Worm (Caenorhabditis elegans) whole organism, L4 larva: Measurements from ENCODE around the gene fubl-3.
A peak's percentile ranks its signal among the peaks of the same experiment; 100 is the strongest.

Source experiments
- F37D6.2 ChIP-seq: sonication (generic microtip); optimal IDR thresholded peaks from 2 replicates; lab custom pipeline; 2016; ENCODE audit warnings: mild to moderate bottlenecking, missing genetic modification characterization, missing compliant biosample characterization
- T20F7.1 ChIP-seq: fragments of 200-800 bp; sonication (Bioruptor generic); optimal IDR thresholded peaks from 2 replicates; lab custom pipeline; 2018; ENCODE audit warnings: mild to moderate bottlenecking, missing genetic modification characterization, missing compliant biosample characterization
- Y5F2A.4 ChIP-seq: fragments of 200-800 bp; sonication (Bioruptor generic); optimal IDR thresholded peaks from 2 replicates; lab custom pipeline; 2018; ENCODE audit warnings: mild to moderate bottlenecking, missing genetic modification characterization, missing compliant biosample characterization
- ZK546.5 ChIP-seq, 2 experiments: sonication (generic microtip); optimal IDR thresholded peaks; 2 replicates each; lab custom pipeline; 2017; ENCODE audit warnings: missing biosample characterization in 2 of 2, missing genetic modification characterization in 2 of 2
- aha-1 ChIP-seq: fragments of 150-350 bp; peaks from one replicate; lab custom pipeline; 2014; ENCODE audit warnings: missing biosample characterization, missing genetic modification characterization
- ama-1 ChIP-seq: fragments of 150-350 bp; optimal IDR thresholded peaks from 2 replicates; lab custom pipeline; 2014; ENCODE audit warnings: inconsistent platforms, mixed read lengths
- ctbp-1 ChIP-seq: fragments of 200-800 bp; sonication (Bioruptor generic); IDR thresholded peaks from 2 replicates; pipeline ENCODE4 v1.3.6; 2022; ENCODE audit warnings: missing genetic modification reagents, missing genetic modification characterization, missing compliant biosample characterization
- daf-16 ChIP-seq, 3 experiments: sonication (generic microtip); optimal IDR thresholded peaks; 2 replicates each; lab custom pipeline; 2016 to 2017; ENCODE audit warnings: missing genetic modification characterization in 3 of 3, missing genetic modification reagents in 3 of 3, mild to moderate bottlenecking in 2 of 3, missing compliant biosample characterization in 2 of 3, missing biosample characterization in 1 of 3, moderate library complexity in 1 of 3
- dmd-6 ChIP-seq: fragments of 200-800 bp; sonication (Bioruptor generic); IDR thresholded peaks from 2 replicates; pipeline ENCODE4 v1.3.6; 2022; ENCODE audit warnings: missing genetic modification reagents, missing genetic modification characterization, missing compliant biosample characterization
- dpl-1 ChIP-seq: fragments of 150-350 bp; optimal IDR thresholded peaks from 2 replicates; lab custom pipeline; 2014; ENCODE audit warnings: missing biosample characterization, missing genetic modification reagents, missing genetic modification characterization
- duxl-1 ChIP-seq: sonication (generic microtip); optimal IDR thresholded peaks from 2 replicates; lab custom pipeline; 2016; ENCODE audit warnings: mild to moderate bottlenecking, missing genetic modification characterization, moderate library complexity, missing compliant biosample characterization; ENCODE audit not compliant: poor library complexity
- egl-27 ChIP-seq: sonication (generic microtip); optimal IDR thresholded peaks from 3 replicates; lab custom pipeline; 2017; ENCODE audit warnings: missing biosample characterization, missing genetic modification reagents, missing genetic modification characterization
- egl-43 ChIP-seq: fragments of 200-800 bp; sonication (Bioruptor generic); IDR thresholded peaks from 2 replicates; pipeline ENCODE4 v1.3.6; 2022; ENCODE audit warnings: missing genetic modification reagents, missing genetic modification characterization, missing compliant biosample characterization
- fkh-10 ChIP-seq: fragments of 150-350 bp; optimal IDR thresholded peaks from 2 replicates; lab custom pipeline; 2014; ENCODE audit warnings: missing biosample characterization, missing genetic modification reagents, missing genetic modification characterization
- hlh-11 ChIP-seq: fragments of 200-800 bp; sonication (Bioruptor generic); optimal IDR thresholded peaks from 2 replicates; lab custom pipeline; 2018; ENCODE audit warnings: mild to moderate bottlenecking, missing genetic modification characterization, missing compliant biosample characterization
- hlh-30 ChIP-seq: sonication (generic microtip); optimal IDR thresholded peaks from 2 replicates; lab custom pipeline; 2017; ENCODE audit warnings: antibody characterized with exemption, mild to moderate bottlenecking, missing genetic modification characterization, missing compliant biosample characterization; ENCODE audit not compliant: insufficient read depth
- lim-7 ChIP-seq: fragments of 200-800 bp; sonication (Bioruptor generic); IDR thresholded peaks from 2 replicates; pipeline ENCODE4 v1.3.6; 2022; ENCODE audit warnings: missing genetic modification characterization, missing compliant biosample characterization
- lin-15B ChIP-seq: fragments of 150-350 bp; sonication (generic microtip); optimal IDR thresholded peaks from 3 replicates; lab custom pipeline; 2014; ENCODE audit warnings: missing biosample characterization, missing genetic modification characterization
- lsy-2 ChIP-seq, 2 experiments: fragments of 150-350 bp in 1 of 2; sonication (generic microtip) in 1 of 2; optimal IDR thresholded peaks; 2 replicates each; lab custom pipeline; 2014 to 2017; ENCODE audit warnings: missing biosample characterization in 2 of 2, missing genetic modification characterization in 2 of 2
- mes-2 ChIP-seq: sonication (generic microtip); optimal IDR thresholded peaks from 2 replicates; lab custom pipeline; 2016; ENCODE audit warnings: missing genotype, mild to moderate bottlenecking, missing genetic modification characterization, missing compliant biosample characterization; ENCODE audit not compliant: poor library complexity, severe bottlenecking
- mxl-3 ChIP-seq: fragments of 200-800 bp; sonication (Bioruptor generic); optimal IDR thresholded peaks from 2 replicates; lab custom pipeline; 2018; ENCODE audit warnings: mild to moderate bottlenecking, missing genetic modification characterization, missing compliant biosample characterization
- nhr-10 ChIP-seq: fragments of 150-350 bp; optimal IDR thresholded peaks from 2 replicates; lab custom pipeline; 2014; ENCODE audit warnings: missing biosample characterization, missing genetic modification characterization
- nhr-102 ChIP-seq: sonication (generic microtip); optimal IDR thresholded peaks from 2 replicates; lab custom pipeline; 2016; ENCODE audit warnings: mild to moderate bottlenecking, missing genetic modification characterization, moderate library complexity, missing compliant biosample characterization
- nhr-11 ChIP-seq: fragments of 150-350 bp; optimal IDR thresholded peaks from 2 replicates; lab custom pipeline; 2014; ENCODE audit warnings: missing biosample characterization, missing genetic modification characterization
- nhr-111 ChIP-seq: fragments of 200-800 bp; sonication (Bioruptor generic); optimal IDR thresholded peaks from 2 replicates; lab custom pipeline; 2018; ENCODE audit warnings: mild to moderate bottlenecking, missing genetic modification characterization, missing compliant biosample characterization
- nhr-25 ChIP-seq: sonication (generic microtip); optimal IDR thresholded peaks from 2 replicates; lab custom pipeline; 2017; ENCODE audit warnings: missing genetic modification characterization, mild to moderate bottlenecking, missing compliant biosample characterization, antibody characterized with exemption, moderate library complexity, borderline replicate concordance; ENCODE audit not compliant: insufficient read depth
- nhr-28 ChIP-seq: fragments of 150-350 bp; optimal IDR thresholded peaks from 2 replicates; lab custom pipeline; 2014; ENCODE audit warnings: missing biosample characterization, missing genetic modification characterization
- nhr-42 ChIP-seq: fragments of 200-800 bp; sonication (Bioruptor generic); IDR thresholded peaks from 2 replicates; pipeline ENCODE4 v1.3.6; 2022; ENCODE audit warnings: missing genetic modification characterization, missing compliant biosample characterization
- nhr-48 ChIP-seq: sonication (generic microtip); optimal IDR thresholded peaks from 2 replicates; lab custom pipeline; 2016; ENCODE audit warnings: mild to moderate bottlenecking, missing genetic modification characterization, missing compliant biosample characterization
- nhr-6 ChIP-seq: fragments of 150-350 bp; optimal IDR thresholded peaks from 2 replicates; lab custom pipeline; 2014; ENCODE audit warnings: missing biosample characterization, missing genetic modification characterization
- saeg-2 ChIP-seq: fragments of 200-800 bp; sonication (Bioruptor generic); IDR thresholded peaks from 2 replicates; pipeline ENCODE4 v1.3.6; 2022; ENCODE audit warnings: missing genetic modification reagents, missing genetic modification characterization, missing compliant biosample characterization
- set-16 ChIP-seq: fragments of 200-800 bp; sonication (Bioruptor generic); IDR thresholded peaks from 2 replicates; pipeline ENCODE4 v1.3.6; 2022; ENCODE audit warnings: missing genetic modification reagents, missing genetic modification characterization, missing compliant biosample characterization
- spr-1 ChIP-seq: sonication (generic microtip); optimal IDR thresholded peaks from 2 replicates; lab custom pipeline; 2016; ENCODE audit warnings: mild to moderate bottlenecking, missing genetic modification characterization, missing compliant biosample characterization
- tra-1 ChIP-seq: fragments of 200-800 bp; sonication (Bioruptor generic); IDR thresholded peaks from 2 replicates; pipeline ENCODE4 v1.3.6; 2022; ENCODE audit warnings: missing genetic modification reagents, missing genetic modification characterization, missing compliant biosample characterization
- unc-62 ChIP-seq, 3 experiments: fragments of 150-350 bp in 1 of 3; sonication (generic microtip); optimal IDR thresholded peaks in 2 of 3; peaks in 1 of 3; 1 replicate in 1 of 3; 2 replicates in 2 of 3; lab custom pipeline; 2014 to 2017; ENCODE audit warnings: missing biosample characterization in 3 of 3, missing genetic modification characterization in 3 of 3, missing genetic modification reagents in 3 of 3, missing genotype in 1 of 3
- vab-7 ChIP-seq: fragments of 200-800 bp; sonication (Bioruptor generic); IDR thresholded peaks from 2 replicates; pipeline ENCODE4 v1.3.6; 2022; ENCODE audit warnings: missing genetic modification reagents, missing genetic modification characterization, missing compliant biosample characterization
- zip-2 ChIP-seq: fragments of 150-350 bp; optimal IDR thresholded peaks from 2 replicates; lab custom pipeline; 2014; ENCODE audit warnings: missing biosample characterization, missing genetic modification characterization
- ztf-7 ChIP-seq: fragments of 150-350 bp; optimal IDR thresholded peaks from 2 replicates; lab custom pipeline; 2014; ENCODE audit warnings: missing biosample characterization, missing genetic modification characterization

fubl-3 gene

ce11 chrX:17451410-17451809 lies 17.2 kb downstream of the fubl-3 start, which contains the start of gene C36E6.2 (continued):
- TF ChIP-seq dpl-1 (GFP tag; lab: Kevin White, UChicago) (peak; percentile 62), lsy-2 (tag; optimal IDR thresholded peaks at IDR 0.05; lab: Kevin White, UChicago) (peak; percentile 13 to 84), ztf-7 (tag; lab: Kevin White, UChicago) (peak; percentile 69), dmd-6 (GFP tag; lab: Robert Waterston, UW) (peak; percentile 45), fkh-10 (GFP tag; lab: Kevin White, UChicago) (peak; percentile 51), F37D6.2 (tag; lab: Kevin White, UChicago) (peak; percentile 25), nhr-48 (tag; lab: Kevin White, UChicago) (peak; percentile 47), T20F7.1 (peak; percentile 24), egl-27 (tag; lab: Kevin White, UChicago) (no peak), nhr-42 (GFP tag; lab: Robert Waterston, UW) (no peak), vab-7 (0 out of 2 replicates have a peak, but pooled peaks have one; percentile 15), nhr-111 (GFP tag; lab: Kevin White, UChicago) (no peak), mxl-3 (GFP tag; lab: Kevin White, UChicago) (peak; percentile 98), nhr-25 (tag; lab: Kevin White, UChicago) (peak; percentile 77), hlh-11 (tag; lab: Kevin White, UChicago) (peak; percentile 67), mes-2 (peak; percentile 79), ama-1 (lab: Kevin White, UChicago) (no peak), hlh-30 (tag; lab: Kevin White, UChicago) (peak; percentile 99), lin-15B (tag; lab: Kevin White, UChicago) (no peak), zip-2 (tag; lab: Kevin White, UChicago) (peak; percentile 13), nhr-6 (tag; lab: Kevin White, UChicago) (peak; percentile 50), nhr-102 (tag; lab: Kevin White, UChicago) (peak; percentile 11), nhr-11 (tag; lab: Kevin White, UChicago) (peak; percentile 21), nhr-28 (tag; lab: Kevin White, UChicago) (peak; percentile 74), spr-1 (tag; lab: Kevin White, UChicago) (peak; percentile 1)

ce11 chrX:17456536-17457165 lies 22.4 kb downstream of the fubl-3 start, which contains the start of gene mlc-2:
mlc-2 (minus strand) TSS chrX:17456586.
- TF ChIP-seq duxl-1 (tag; lab: Kevin White, UChicago) (no peak), hlh-11 (tag; lab: Kevin White, UChicago) (peak; percentile 76), lim-7 (0 out of 2 replicates have a peak, but pooled peaks have one; percentile 28), daf-16 (GFP tag; optimal IDR thresholded peaks at IDR 0.05; lab: Kevin White, UChicago) (peak in 1 of 2 experiments; percentile 26), daf-16 (tag; optimal IDR thresholded peaks at IDR 0.05; lab: Kevin White, UChicago) (no peak), unc-62 (GFP tag; optimal IDR thresholded peaks at IDR 0.05 in 1 of 2; lab: Kevin White, UChicago) (peak in 1 of 2 experiments; percentile 9), unc-62 (tag; optimal IDR thresholded peaks at IDR 0.05; lab: Kevin White, UChicago) (no peak), lin-15B (tag; lab: Kevin White, UChicago) (no peak), set-16 (GFP tag; lab: Robert Waterston, UW) (peak; percentile 55), egl-43 (no peak), nhr-28 (tag; lab: Kevin White, UChicago) (peak; percentile 42), nhr-42 (GFP tag; lab: Robert Waterston, UW) (no peak), nhr-11 (tag; lab: Kevin White, UChicago) (peak; percentile 48)

- no peak for TF ChIP-seq dmd-6 (GFP tag; lab: Robert Waterston, UW)
- TF ChIP-seq aha-1 (tag; lab: Kevin White, UChicago): peak; percentile 74
- TF ChIP-seq nhr-6 (tag; lab: Kevin White, UChicago): no peak
- no peak for TF ChIP-seq tra-1 (GFP tag; lab: Robert Waterston, UW)
- no peak for TF ChIP-seq nhr-11 (tag; lab: Kevin White, UChicago)
- TF ChIP-seq nhr-10: no peak
- no peak for TF ChIP-seq ctbp-1
- TF ChIP-seq unc-62 (GFP tag; optimal IDR thresholded peaks at IDR 0.05 in 1 of 2; lab: Kevin White, UChicago): peak in 1 of 2 experiments; percentile 20
- TF ChIP-seq unc-62 (tag; optimal IDR thresholded peaks at IDR 0.05; lab: Kevin White, UChicago): no peak
- TF ChIP-seq lin-15B (tag; lab: Kevin White, UChicago): no peak
- no peak for TF ChIP-seq Y5F2A.4 (GFP tag; lab: Kevin White, UChicago)
- no peak for TF ChIP-seq T20F7.1
- TF ChIP-seq saeg-2: no peak
- TF ChIP-seq egl-27 (tag; lab: Kevin White, UChicago): no peak
- no peak for TF ChIP-seq ZK546.5 (tag; optimal IDR thresholded peaks at IDR 0.05; lab: Kevin White, UChicago)
- TF ChIP-seq hlh-11 (tag; lab: Kevin White, UChicago): peak; percentile 9
- TF ChIP-seq hlh-30 (tag; lab: Kevin White, UChicago): no peak
- TF ChIP-seq set-16 (GFP tag; lab: Robert Waterston, UW): peak; percentile 38
Observed at ce11 chrX:17458887-17459286, 24.6 kb downstream of the fubl-3 start, which contains the start of gene mlc-1. mlc-1 (plus strand) TSS chrX:17459210.
